Worm (Caenorhabditis elegans): Measurements from ENCODE around the gene F22H10.6.

DNA sequence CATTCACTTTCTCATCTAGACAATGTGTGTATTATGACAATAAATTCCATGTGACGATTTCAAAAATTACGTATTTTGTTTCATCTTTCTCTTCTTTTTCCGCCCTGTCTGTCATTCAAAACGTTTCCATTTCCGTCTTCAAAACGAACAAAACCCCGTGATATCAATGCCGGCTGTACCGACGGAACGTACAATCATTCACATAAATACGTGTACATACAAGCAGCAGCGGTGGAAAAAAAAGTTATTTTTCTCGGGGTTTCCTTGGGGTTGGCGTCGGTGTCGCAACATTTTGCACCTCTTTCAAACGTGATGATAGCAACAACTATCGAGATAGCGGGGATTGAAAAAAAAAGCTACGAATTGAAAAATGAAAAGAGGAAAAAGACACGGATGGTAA, 33.8 kb upstream of the F22H10.6 start:
- TF ChIP-seq nhr-23 (tag; optimal IDR thresholded peaks at IDR 0.05) (no peak), lin-13 (GFP tag; optimal IDR thresholded peaks at IDR 0.05) (no peak), unc-62 (GFP tag; optimal IDR thresholded peaks at IDR 0.05) (no peak), nhr-237 (tag; optimal IDR thresholded peaks at IDR 0.05) (no peak), nhr-10 (tag; optimal IDR thresholded peaks at IDR 0.05) (no peak), lin-39 (tag; optimal IDR thresholded peaks at IDR 0.05) (no peak), elt-3 (tag; optimal IDR thresholded peaks at IDR 0.05) (no peak), sma-9 (GFP tag; optimal IDR thresholded peaks at IDR 0.05) (peak; percentile 43), sma-9 (tag; optimal IDR thresholded peaks at IDR 0.05) (no peak)

Measured in whole organism, L2 larva.